Fruit fly (Drosophila melanogaster) whole organism: Measurements from ENCODE around the gene r.

Experiments
- Dll ChIP-seq: fragments of >200 bp; optimal IDR thresholded peaks from 2 replicates; lab custom pipeline; 2017
- EcR ChIP-seq, 2 experiments: fragments of >200 bp; optimal IDR thresholded peaks; 2 replicates each; lab custom pipeline; 2017; ENCODE audit warnings: missing biosample characterization in 2 of 2, missing genetic modification characterization in 2 of 2, missing genetic modification reagents in 2 of 2
- psq ChIP-seq: fragments of >200 bp; optimal IDR thresholded peaks from 2 replicates; lab custom pipeline; 2017
- usp ChIP-seq: fragments of >200 bp; optimal IDR thresholded peaks from 2 replicates; lab custom pipeline; 2017; ENCODE audit warnings: missing biosample characterization, missing genetic modification characterization, mixed read lengths

DNA sequence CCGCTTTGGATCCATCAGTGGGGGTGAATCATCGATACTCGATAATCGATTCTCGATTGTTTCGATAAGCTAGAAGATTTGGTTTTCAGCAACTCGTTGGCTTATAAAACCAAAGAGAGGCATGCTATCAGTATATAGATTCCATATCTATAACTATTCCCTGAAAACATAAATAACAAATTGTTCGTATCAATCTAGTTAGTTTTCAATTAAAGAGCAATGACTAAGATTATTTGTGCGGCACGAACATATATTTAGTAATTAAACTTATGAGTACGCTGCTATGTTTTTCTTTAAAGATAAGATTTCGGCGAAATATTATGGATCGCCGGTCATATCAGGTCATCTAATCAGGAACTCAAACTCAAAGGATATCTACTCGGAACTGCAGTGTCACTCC, 19.4 kb downstream of the r start:
- no peak for TF ChIP-seq usp (GFP tag; lab: Kevin White, UChicago)
- TF ChIP-seq psq (lab: Kevin White, UChicago), result no peak
- no peak for TF ChIP-seq EcR (GFP tag; optimal IDR thresholded peaks at IDR 0.05; lab: Kevin White, UChicago)
- TF ChIP-seq Dll (lab: Kevin White, UChicago), result no peak
